Worm (Caenorhabditis elegans) whole organism, L1 larva: ENCODE measurements around the gene D1014.13.

ENCODE experiments used
- ama-1 ChIP-seq: fragments of 150-350 bp; optimal IDR thresholded peaks from 2 replicates; lab custom pipeline; 2014
- dsc-1 ChIP-seq: sonication (generic microtip); optimal IDR thresholded peaks from 2 replicates; lab custom pipeline; 2016; ENCODE audit warnings: mild to moderate bottlenecking, missing genetic modification characterization, missing compliant biosample characterization
- lin-39 ChIP-seq: fragments of 150-350 bp; optimal IDR thresholded peaks from 2 replicates; lab custom pipeline; 2014; ENCODE audit warnings: missing biosample characterization, missing genetic modification reagents, missing genetic modification characterization
- lsy-2 ChIP-seq, 2 experiments: fragments of 150-350 bp; optimal IDR thresholded peaks; 2 replicates each; lab custom pipeline; 2014; ENCODE audit warnings: missing biosample characterization in 2 of 2, missing genetic modification characterization in 2 of 2
- nhr-47 ChIP-seq: sonication (generic microtip); optimal IDR thresholded peaks from 2 replicates; lab custom pipeline; 2016; ENCODE audit warnings: mild to moderate bottlenecking, missing genetic modification characterization, moderate library complexity, missing compliant biosample characterization
- pag-3 ChIP-seq: sonication (generic microtip); optimal IDR thresholded peaks from 2 replicates; lab custom pipeline; 2017; ENCODE audit warnings: missing genetic modification characterization, mild to moderate bottlenecking, missing compliant biosample characterization, antibody characterized with exemption, borderline replicate concordance; ENCODE audit not compliant: insufficient read depth
- snpc-4 ChIP-seq: fragments of 150-350 bp; optimal IDR thresholded peaks from 2 replicates; lab custom pipeline; 2014; ENCODE audit warnings: missing biosample characterization, missing genetic modification characterization
- unc-62 ChIP-seq: fragments of 150-350 bp; optimal IDR thresholded peaks from 2 replicates; lab custom pipeline; 2014; ENCODE audit warnings: missing biosample characterization, missing genetic modification reagents, missing genetic modification characterization
- unc-98 ChIP-seq: fragments of 200-800 bp; sonication (Bioruptor generic); IDR thresholded peaks from 2 replicates; pipeline ENCODE4 v1.3.6; 2022; ENCODE audit warnings: missing genetic modification characterization, missing compliant biosample characterization
- zag-1 ChIP-seq: fragments of 150-350 bp; optimal IDR thresholded peaks from 2 replicates; lab custom pipeline; 2014; ENCODE audit warnings: missing biosample characterization, missing genetic modification characterization
- zip-4 ChIP-seq: fragments of 200-800 bp; sonication (Bioruptor generic); optimal IDR thresholded peaks from 2 replicates; lab custom pipeline; 2018; ENCODE audit warnings: mild to moderate bottlenecking, missing genetic modification characterization, moderate library complexity, missing compliant biosample characterization
- ztf-4 ChIP-seq: fragments of 150-350 bp; optimal IDR thresholded peaks from 2 replicates; lab custom pipeline; 2014; ENCODE audit warnings: missing biosample characterization, missing genetic modification characterization

ce11 chrV:8190430-8190829, 45.0 kb downstream of the D1014.13 start, which contains the start of gene F20D6.1:
- TF ChIP-seq nhr-47 (tag; lab: Kevin White, UChicago) (no peak), lin-39 (tag; lab: Kevin White, UChicago) (no peak), pag-3 (tag; lab: Kevin White, UChicago) (no peak), ama-1 (lab: Kevin White, UChicago) (no peak), ztf-4 (no peak), unc-98 (no peak), unc-62 (no peak), zip-4 (GFP tag; lab: Kevin White, UChicago) (no peak), snpc-4 (tag; lab: Kevin White, UChicago) (no peak), dsc-1 (no peak), lsy-2 (tag; optimal IDR thresholded peaks at IDR 0.05; lab: Kevin White, UChicago) (no peak), zag-1 (tag; lab: Kevin White, UChicago) (no peak)
